Worm (Caenorhabditis elegans) whole organism, L3 larva: ENCODE data around the gene srw-141.

Experiments used
- elt-3 ChIP-seq, 3 experiments: fragments of 150-350 bp in 1 of 3; sonication (generic microtip) in 2 of 3; optimal IDR thresholded peaks; 2 replicates in 2 of 3; 4 replicates in 1 of 3; lab custom pipeline; 2014 to 2017; ENCODE audit warnings: missing biosample characterization in 3 of 3, missing genetic modification characterization in 3 of 3
- fkh-10 ChIP-seq: sonication (generic microtip); optimal IDR thresholded peaks from 2 replicates; lab custom pipeline; 2017; ENCODE audit warnings: missing biosample characterization, missing genetic modification reagents, missing genetic modification characterization
- hmg-11 ChIP-seq: sonication (generic microtip); optimal IDR thresholded peaks from 2 replicates; lab custom pipeline; 2016; ENCODE audit warnings: missing genetic modification characterization, missing compliant biosample characterization
- nhr-11 ChIP-seq: fragments of 150-350 bp; optimal IDR thresholded peaks from 2 replicates; lab custom pipeline; 2014; ENCODE audit warnings: missing biosample characterization, missing genetic modification characterization
- nhr-67 ChIP-seq: fragments of 150-350 bp; optimal IDR thresholded peaks from 2 replicates; lab custom pipeline; 2014; ENCODE audit warnings: missing biosample characterization, missing genetic modification characterization
- nhr-77 ChIP-seq: fragments of 150-350 bp; optimal IDR thresholded peaks from 2 replicates; lab custom pipeline; 2014; ENCODE audit warnings: missing biosample characterization, missing genetic modification characterization
- pqm-1 ChIP-seq: fragments of 150-350 bp; optimal IDR thresholded peaks from 2 replicates; lab custom pipeline; 2017; ENCODE audit warnings: missing biosample characterization, missing genetic modification characterization, inconsistent platforms
- skn-1 ChIP-seq: fragments of 150-350 bp; optimal IDR thresholded peaks from 2 replicates; lab custom pipeline; 2014; ENCODE audit warnings: missing biosample characterization, missing genetic modification characterization
- unc-39 ChIP-seq: sonication (generic microtip); optimal IDR thresholded peaks from 4 replicates; lab custom pipeline; 2017; ENCODE audit warnings: missing biosample characterization, missing genetic modification characterization

DNA sequence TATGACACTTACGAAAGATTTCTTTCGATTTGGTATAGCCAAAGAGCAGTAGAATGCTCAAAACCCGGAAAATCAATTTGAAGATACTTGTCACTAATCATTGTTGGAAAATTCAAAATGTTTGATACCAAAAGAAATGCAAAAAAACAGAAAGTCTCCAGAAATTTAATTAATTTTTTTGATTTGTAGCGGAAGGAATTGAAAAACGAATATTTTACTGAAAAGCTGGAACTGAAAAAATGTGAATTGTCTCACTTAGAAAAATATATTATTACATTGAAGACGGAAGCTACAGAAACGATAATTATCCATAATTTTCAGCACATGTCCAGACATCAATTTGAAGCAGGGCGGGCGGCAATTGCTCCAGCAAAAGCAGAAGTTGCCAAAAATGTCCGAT, 24.6 kb upstream of the srw-141 start, which contains the start of gene srw-138:
- TF ChIP-seq elt-3 (tag; optimal IDR thresholded peaks at IDR 0.05; lab: Kevin White, UChicago) (no peak), unc-39 (tag; lab: Kevin White, UChicago) (no peak), skn-1 (no peak), pqm-1 (no peak), nhr-77 (tag; lab: Kevin White, UChicago) (no peak), fkh-10 (GFP tag; lab: Kevin White, UChicago) (no peak), nhr-67 (no peak), nhr-11 (tag; lab: Kevin White, UChicago) (no peak), hmg-11 (tag; lab: Kevin White, UChicago) (no peak)
